Fruit fly (Drosophila melanogaster) whole organism, prepupa: ENCODE results near the gene pit.

Experiments
- Blimp-1 ChIP-seq: fragments of 200-800 bp; sonication (Bioruptor generic); optimal IDR thresholded peaks from 3 replicates; lab custom pipeline; 2017; ENCODE audit warnings: missing biosample characterization, missing genetic modification characterization, mild to moderate bottlenecking, moderate library complexity, missing genetic modification reagents
- CG10631 ChIP-seq: fragments of 200-800 bp; sonication (Bioruptor generic); optimal IDR thresholded peaks from 2 replicates; lab custom pipeline; 2016; ENCODE audit warnings: missing biosample characterization, missing genetic modification characterization
- CG10669 ChIP-seq: fragments of 200-800 bp; sonication (Bioruptor generic); optimal IDR thresholded peaks from 3 replicates; lab custom pipeline; 2018; ENCODE audit warnings: missing biosample characterization, mild to moderate bottlenecking, missing genetic modification characterization, moderate library complexity
- CG11294 ChIP-seq: fragments of 200-800 bp; sonication (Bioruptor generic); IDR thresholded peaks from 2 replicates; pipeline ENCODE4 v1.3.6; 2022; ENCODE audit warnings: missing biosample characterization, missing genetic modification characterization
- CG11762 ChIP-seq: fragments of 200-800 bp; sonication (Bioruptor generic); optimal IDR thresholded peaks from 3 replicates; lab custom pipeline; 2016; ENCODE audit warnings: missing biosample characterization, missing genetic modification characterization; ENCODE audit not compliant: insufficient read depth
- CG11902 ChIP-seq: fragments of 200-800 bp; sonication (Bioruptor generic); optimal IDR thresholded peaks from 3 replicates; lab custom pipeline; 2016; ENCODE audit warnings: missing biosample characterization, missing genetic modification characterization
- CG15336 ChIP-seq: fragments of 200-800 bp; sonication (Bioruptor generic); IDR thresholded peaks from 2 replicates; pipeline ENCODE4 v1.3.6; 2022; ENCODE audit warnings: missing biosample characterization, missing genetic modification characterization
- CG1621 ChIP-seq: fragments of 200-800 bp; sonication (Bioruptor generic); optimal IDR thresholded peaks from 3 replicates; lab custom pipeline; 2018; ENCODE audit warnings: missing biosample characterization, mild to moderate bottlenecking, missing genetic modification characterization
- CG16779 ChIP-seq: fragments of 200-800 bp; sonication (Bioruptor generic); optimal IDR thresholded peaks from 3 replicates; lab custom pipeline; 2017; ENCODE audit warnings: missing biosample characterization, mild to moderate bottlenecking, missing genetic modification characterization
- CG3032 ChIP-seq: fragments of 200-800 bp; optimal IDR thresholded peaks from 2 replicates; lab custom pipeline; 2019; ENCODE audit warnings: missing biosample characterization, mild to moderate bottlenecking, missing genetic modification characterization, moderate library complexity
- CG31627 ChIP-seq: fragments of 200-800 bp; sonication (Bioruptor generic); optimal IDR thresholded peaks from 3 replicates; lab custom pipeline; 2016; ENCODE audit warnings: missing biosample characterization, missing genetic modification characterization
- CG32006 ChIP-seq: fragments of 200-800 bp; sonication (Bioruptor generic); optimal IDR thresholded peaks from 3 replicates; lab custom pipeline; 2017; ENCODE audit warnings: missing biosample characterization, mild to moderate bottlenecking, missing genetic modification characterization
- CG34406 ChIP-seq: fragments of 200-800 bp; sonication (Bioruptor generic); optimal IDR thresholded peaks from 3 replicates; lab custom pipeline; 2016; ENCODE audit warnings: missing biosample characterization, missing genetic modification characterization
- CG3919 ChIP-seq: fragments of 200-800 bp; sonication (Bioruptor generic); optimal IDR thresholded peaks from 3 replicates; lab custom pipeline; 2016; ENCODE audit warnings: missing biosample characterization, missing genetic modification characterization
- CG6163 ChIP-seq: fragments of 200-800 bp; sonication (Bioruptor generic); IDR thresholded peaks from 3 replicates; pipeline ENCODE4 v1.3.6; 2022; ENCODE audit warnings: missing biosample characterization, missing genetic modification characterization
- CG6792 ChIP-seq: fragments of 200-800 bp; sonication (Bioruptor generic); optimal IDR thresholded peaks from 3 replicates; lab custom pipeline; 2016; ENCODE audit warnings: missing biosample characterization, missing genetic modification characterization
- CG6854 ChIP-seq: fragments of 200-800 bp; sonication (Bioruptor generic); optimal IDR thresholded peaks from 2 replicates; lab custom pipeline; 2017; ENCODE audit warnings: missing biosample characterization, mild to moderate bottlenecking, missing genetic modification characterization
- CG7368 ChIP-seq: fragments of 200-800 bp; sonication (Bioruptor generic); optimal IDR thresholded peaks from 3 replicates; lab custom pipeline; 2016; ENCODE audit warnings: missing biosample characterization, missing genetic modification characterization
- CG8119 ChIP-seq: fragments of 200-800 bp; sonication (Bioruptor generic); IDR thresholded peaks from 3 replicates; pipeline ENCODE4 v1.3.6; 2022; ENCODE audit warnings: missing biosample characterization, missing genetic modification characterization
- CG8319 ChIP-seq: fragments of 200-800 bp; sonication (Bioruptor generic); optimal IDR thresholded peaks from 3 replicates; lab custom pipeline; 2016; ENCODE audit warnings: missing biosample characterization, missing genetic modification characterization
- CG8632 ChIP-seq: fragments of 200-800 bp; sonication (Bioruptor generic); optimal IDR thresholded peaks from 3 replicates; lab custom pipeline; 2016; ENCODE audit warnings: missing biosample characterization, missing genetic modification characterization
- CG9139 ChIP-seq: fragments of 200-800 bp; sonication (Bioruptor generic); optimal IDR thresholded peaks from 3 replicates; lab custom pipeline; 2017; ENCODE audit warnings: missing biosample characterization, mild to moderate bottlenecking, missing genetic modification characterization
- Eip75B ChIP-seq: fragments of 200-800 bp; sonication (Bioruptor generic); optimal IDR thresholded peaks from 3 replicates; lab custom pipeline; 2016; ENCODE audit warnings: missing biosample characterization, missing genetic modification characterization
- Eip78C ChIP-seq: fragments of 200-800 bp; sonication (Bioruptor generic); peaks from one replicate; lab custom pipeline; 2016; ENCODE audit warnings: missing biosample characterization, missing genetic modification characterization
- Eip93F ChIP-seq: fragments of 200-800 bp; sonication (Bioruptor generic); optimal IDR thresholded peaks from 2 replicates; lab custom pipeline; 2016; ENCODE audit warnings: missing biosample characterization, mild to moderate bottlenecking, missing genetic modification characterization
- Ets96B ChIP-seq: fragments of 200-800 bp; optimal IDR thresholded peaks from 2 replicates; lab custom pipeline; 2019; ENCODE audit warnings: missing biosample characterization, mild to moderate bottlenecking, missing genetic modification characterization, moderate library complexity
- Gug ChIP-seq: fragments of 200-800 bp; sonication (Bioruptor generic); IDR thresholded peaks from 2 replicates; pipeline ENCODE4 v1.3.6; 2022; ENCODE audit warnings: missing biosample characterization, missing genetic modification characterization
- Hr38 ChIP-seq: sonication (Bioruptor generic); optimal IDR thresholded peaks from 2 replicates; lab custom pipeline; 2016; ENCODE audit warnings: missing biosample characterization, missing genetic modification characterization
- Hr39 ChIP-seq: fragments of 200-800 bp; sonication (Bioruptor generic); optimal IDR thresholded peaks from 2 replicates; lab custom pipeline; 2016; ENCODE audit warnings: missing biosample characterization, missing genetic modification characterization
- Hr4 ChIP-seq: fragments of 200-800 bp; sonication (Bioruptor generic); optimal IDR thresholded peaks from 3 replicates; lab custom pipeline; 2016; ENCODE audit warnings: missing biosample characterization, missing genetic modification characterization
- Lpt ChIP-seq: fragments of 200-800 bp; sonication (Bioruptor generic); optimal IDR thresholded peaks from 3 replicates; lab custom pipeline; 2016; ENCODE audit warnings: missing biosample characterization, missing genetic modification characterization
- Met ChIP-seq: fragments of 200-800 bp; sonication (Bioruptor generic); optimal IDR thresholded peaks from 3 replicates; lab custom pipeline; 2016; ENCODE audit warnings: missing biosample characterization, missing genetic modification characterization
- OdsH ChIP-seq: fragments of 200-800 bp; sonication (Bioruptor generic); optimal IDR thresholded peaks from 3 replicates; lab custom pipeline; 2016; ENCODE audit warnings: missing biosample characterization, missing genetic modification characterization
- Smox ChIP-seq: fragments of 200-800 bp; sonication (Bioruptor generic); optimal IDR thresholded peaks from 3 replicates; lab custom pipeline; 2016; ENCODE audit warnings: missing biosample characterization, missing genetic modification characterization
- Sox102F ChIP-seq: fragments of 200-800 bp; sonication (Bioruptor generic); optimal IDR thresholded peaks from 2 replicates; lab custom pipeline; 2016; ENCODE audit warnings: missing biosample characterization, mild to moderate bottlenecking, missing genetic modification characterization
- Sox14 ChIP-seq: fragments of 200-800 bp; sonication (Bioruptor generic); optimal IDR thresholded peaks from 3 replicates; lab custom pipeline; 2016; ENCODE audit warnings: missing biosample characterization, missing genetic modification characterization
- Sox15 ChIP-seq: fragments of 200-800 bp; sonication (Bioruptor generic); optimal IDR thresholded peaks from 3 replicates; lab custom pipeline; 2016; ENCODE audit warnings: missing biosample characterization, missing genetic modification characterization
- achi ChIP-seq: fragments of 200-800 bp; sonication (Bioruptor generic); optimal IDR thresholded peaks from 3 replicates; lab custom pipeline; 2016; ENCODE audit warnings: missing biosample characterization, missing genetic modification characterization
- acj6 ChIP-seq: fragments of 200-800 bp; sonication (Bioruptor generic); optimal IDR thresholded peaks from 3 replicates; lab custom pipeline; 2016; ENCODE audit warnings: missing biosample characterization, missing genetic modification characterization
- cyc ChIP-seq: fragments of 200-800 bp; sonication (Bioruptor generic); optimal IDR thresholded peaks from 3 replicates; lab custom pipeline; 2016; ENCODE audit warnings: missing biosample characterization, missing genetic modification characterization
- dac ChIP-seq: fragments of 200-800 bp; sonication (Bioruptor generic); optimal IDR thresholded peaks from 2 replicates; lab custom pipeline; 2017; ENCODE audit warnings: missing biosample characterization, mild to moderate bottlenecking, missing genetic modification characterization
- eg ChIP-seq: fragments of 200-800 bp; sonication (Bioruptor generic); IDR thresholded peaks from 3 replicates; pipeline ENCODE4 v1.3.6; 2022; ENCODE audit warnings: missing biosample characterization, missing genetic modification characterization
- esn ChIP-seq: fragments of 200-800 bp; sonication (Bioruptor generic); optimal IDR thresholded peaks from 2 replicates; lab custom pipeline; 2016; ENCODE audit warnings: missing biosample characterization, mild to moderate bottlenecking, missing genetic modification characterization, moderate library complexity
- fd85E ChIP-seq: fragments of 200-800 bp; sonication (Bioruptor generic); optimal IDR thresholded peaks from 3 replicates; lab custom pipeline; 2016; ENCODE audit warnings: missing biosample characterization, missing genetic modification characterization
- lz ChIP-seq: fragments of 200-800 bp; sonication (Bioruptor generic); optimal IDR thresholded peaks from 3 replicates; lab custom pipeline; 2016; ENCODE audit warnings: missing biosample characterization, missing genetic modification characterization
- net ChIP-seq: fragments of 200-800 bp; sonication (Bioruptor generic); optimal IDR thresholded peaks from 3 replicates; lab custom pipeline; 2016; ENCODE audit warnings: missing biosample characterization, missing genetic modification characterization
- salr ChIP-seq, 2 experiments: fragments of 200-800 bp; sonication (Bioruptor generic); optimal IDR thresholded peaks; 3 replicates each; lab custom pipeline; 2016 to 2018; ENCODE audit warnings: missing biosample characterization in 2 of 2, missing genetic modification characterization in 2 of 2, mild to moderate bottlenecking in 1 of 2
- spab ChIP-seq: fragments of 200-800 bp; sonication (Bioruptor generic); optimal IDR thresholded peaks from 2 replicates; lab custom pipeline; 2017; ENCODE audit warnings: missing biosample characterization, mild to moderate bottlenecking, missing genetic modification characterization, missing genetic modification reagents
- ss ChIP-seq, 2 experiments: fragments of 200-800 bp; sonication (Bioruptor generic); optimal IDR thresholded peaks; 2 replicates in 1 of 2; 3 replicates in 1 of 2; lab custom pipeline; 2017 to 2018; ENCODE audit warnings: mild to moderate bottlenecking in 2 of 2, missing biosample characterization in 2 of 2, missing genetic modification characterization in 2 of 2, moderate library complexity in 1 of 2
- svp ChIP-seq: fragments of 200-800 bp; sonication (Bioruptor generic); peaks from one replicate; lab custom pipeline; 2016; ENCODE audit warnings: missing biosample characterization, missing genetic modification characterization
- topi ChIP-seq: fragments of 200-800 bp; sonication (Bioruptor generic); optimal IDR thresholded peaks from 3 replicates; lab custom pipeline; 2016; ENCODE audit warnings: missing biosample characterization, missing genetic modification characterization

Gene pit

dm6 chr3R:22026922-22027742 is 7.0 kb upstream of the pit start, which contains the start of the genes Cchl and ND-42:
Gene Cchl (minus strand): TSS chr3R:22027480.
Gene ND-42 (plus strand): TSS chr3R:22027709.
- no peak for TF ChIP-seq Smox (GFP tag; lab: Kevin White, UChicago)
- TF ChIP-seq CG1621 (tag; lab: Kevin White, UChicago) = no peak
- TF ChIP-seq Hr38 = peak; percentile 54
- peak; percentile 88 for TF ChIP-seq esn (GFP tag; lab: Kevin White, UChicago)
- TF ChIP-seq Eip75B = peak; percentile 82
- peak; percentile 75 for TF ChIP-seq Sox14 (GFP tag; lab: Kevin White, UChicago)
- peak; percentile 79 for TF ChIP-seq lz (GFP tag; lab: Kevin White, UChicago)
- TF ChIP-seq CG3032 (tag; lab: Kevin White, UChicago) = peak; percentile 81
- TF ChIP-seq Sox15 = peak; percentile 69
- peak; percentile 50; the same call in 1 of the 2 replicates for TF ChIP-seq CG11294 (GFP tag; lab: Robert Waterston, UW)
- no peak for TF ChIP-seq CG9139
- no peak for TF ChIP-seq CG10669
- TF ChIP-seq eg (GFP tag; lab: Robert Waterston, UW) = peak; percentile 81
- peak; percentile 71 for TF ChIP-seq Ets96B
- peak; percentile 80 for TF ChIP-seq achi (GFP tag; lab: Kevin White, UChicago)
- TF ChIP-seq spab (GFP tag; lab: Kevin White, UChicago) = no peak
- TF ChIP-seq ss (GFP tag; optimal IDR thresholded peaks at IDR 0.05; lab: Kevin White, UChicago) = peak in 1 of 2 experiments; percentile 71
- TF ChIP-seq CG8632 = peak; percentile 75
- peak; percentile 64 for TF ChIP-seq CG15336 (GFP tag; lab: Robert Waterston, UW)
- TF ChIP-seq Gug (GFP tag; lab: Robert Waterston, UW) = peak; percentile 48
- no peak for TF ChIP-seq salr (GFP tag; optimal IDR thresholded peaks at IDR 0.05; lab: Kevin White, UChicago)
- no peak for TF ChIP-seq Sox102F (GFP tag; lab: Kevin White, UChicago)
- no peak for TF ChIP-seq Blimp-1 (GFP tag; lab: Kevin White, UChicago)
- TF ChIP-seq CG8319 (GFP tag; lab: Kevin White, UChicago) = peak; percentile 69
- TF ChIP-seq CG34406 (GFP tag; lab: Kevin White, UChicago) = peak; percentile 80
- TF ChIP-seq OdsH (GFP tag; lab: Kevin White, UChicago) = no peak
- TF ChIP-seq Hr39 (GFP tag; lab: Kevin White, UChicago) = peak; percentile 77
- peak; percentile 80 for TF ChIP-seq CG3919 (GFP tag; lab: Kevin White, UChicago)
- peak; percentile 61 for TF ChIP-seq CG7368 (GFP tag; lab: Kevin White, UChicago)
- TF ChIP-seq Met (GFP tag; lab: Kevin White, UChicago) = no peak
- TF ChIP-seq CG16779 (tag; lab: Kevin White, UChicago) = no peak
- TF ChIP-seq CG6854 = peak; percentile 16
- TF ChIP-seq Hr4 (GFP tag; lab: Kevin White, UChicago) = no peak
- TF ChIP-seq CG10631 (GFP tag; lab: Kevin White, UChicago) = peak; percentile 87
- peak; percentile 81 for TF ChIP-seq cyc (GFP tag; lab: Kevin White, UChicago)
- peak; percentile 79 for TF ChIP-seq topi (GFP tag; lab: Kevin White, UChicago)
- peak; percentile 45 for TF ChIP-seq CG11762 (GFP tag; lab: Kevin White, UChicago)
- TF ChIP-seq fd85E (GFP tag; lab: Kevin White, UChicago) = no peak
- TF ChIP-seq CG31627 (GFP tag; lab: Kevin White, UChicago) = peak; percentile 86
- no peak for TF ChIP-seq CG32006 (GFP tag; lab: Kevin White, UChicago)
- peak; percentile 95 for TF ChIP-seq Eip78C (GFP tag; lab: Kevin White, UChicago)
- peak; percentile 82 for TF ChIP-seq net (GFP tag; lab: Kevin White, UChicago)
- no peak for TF ChIP-seq dac (GFP tag; lab: Kevin White, UChicago)
- peak; percentile 53 for TF ChIP-seq Lpt (GFP tag; lab: Kevin White, UChicago)
- TF ChIP-seq svp (GFP tag; lab: Kevin White, UChicago) = no peak
- peak; percentile 76 for TF ChIP-seq CG6792 (GFP tag; lab: Kevin White, UChicago)
- peak; percentile 74; the same call in 2 of the 3 replicates for TF ChIP-seq CG6163 (GFP tag; lab: Robert Waterston, UW)
- TF ChIP-seq CG11902 (GFP tag; lab: Kevin White, UChicago) = peak; percentile 57
- peak; percentile 68 for TF ChIP-seq CG8119
- peak; percentile 85 for TF ChIP-seq acj6 (GFP tag; lab: Kevin White, UChicago)
- TF ChIP-seq Eip93F (GFP tag; lab: Kevin White, UChicago) = no peak
